Fruit fly (Drosophila melanogaster) whole organism, prepupa: ENCODE measurements around the gene CG43062.

Source experiments
- CG11762 ChIP-seq: fragments of 200-800 bp; sonication (Bioruptor generic); optimal IDR thresholded peaks from 3 replicates; lab custom pipeline; 2016; ENCODE audit warnings: missing biosample characterization, missing genetic modification characterization; ENCODE audit not compliant: insufficient read depth
- CG16779 ChIP-seq: fragments of 200-800 bp; sonication (Bioruptor generic); optimal IDR thresholded peaks from 3 replicates; lab custom pipeline; 2017; ENCODE audit warnings: missing biosample characterization, mild to moderate bottlenecking, missing genetic modification characterization
- CG8119 ChIP-seq: fragments of 200-800 bp; sonication (Bioruptor generic); IDR thresholded peaks from 3 replicates; pipeline ENCODE4 v1.3.6; 2022; ENCODE audit warnings: missing biosample characterization, missing genetic modification characterization
- Hr39 ChIP-seq: fragments of 200-800 bp; sonication (Bioruptor generic); optimal IDR thresholded peaks from 2 replicates; lab custom pipeline; 2016; ENCODE audit warnings: missing biosample characterization, missing genetic modification characterization

- peak; percentile 92 for TF ChIP-seq Hr39 (GFP tag; lab: Kevin White, UChicago)
- peak; percentile 84 for TF ChIP-seq CG8119
- TF ChIP-seq CG11762: peak; percentile 89
- TF ChIP-seq CG16779 (tag; lab: Kevin White, UChicago): peak; percentile 81
Measured at dm6 chr3R:11779357-11780018, 29.4 kb downstream of the CG43062 start.
